Fruit fly (Drosophila melanogaster) whole organism, prepupa: ENCODE data around the gene RpS14a.

Experiments used
- CG10669 ChIP-seq: fragments of 200-800 bp; sonication (Bioruptor generic); optimal IDR thresholded peaks from 3 replicates; lab custom pipeline; 2018; ENCODE audit warnings: missing biosample characterization, mild to moderate bottlenecking, missing genetic modification characterization, moderate library complexity
- CG11294 ChIP-seq: fragments of 200-800 bp; sonication (Bioruptor generic); IDR thresholded peaks from 2 replicates; pipeline ENCODE4 v1.3.6; 2022; ENCODE audit warnings: missing biosample characterization, missing genetic modification characterization
- CG11762 ChIP-seq: fragments of 200-800 bp; sonication (Bioruptor generic); optimal IDR thresholded peaks from 3 replicates; lab custom pipeline; 2016; ENCODE audit warnings: missing biosample characterization, missing genetic modification characterization; ENCODE audit not compliant: insufficient read depth
- CG11902 ChIP-seq: fragments of 200-800 bp; sonication (Bioruptor generic); optimal IDR thresholded peaks from 3 replicates; lab custom pipeline; 2016; ENCODE audit warnings: missing biosample characterization, missing genetic modification characterization
- CG1621 ChIP-seq: fragments of 200-800 bp; sonication (Bioruptor generic); optimal IDR thresholded peaks from 3 replicates; lab custom pipeline; 2018; ENCODE audit warnings: missing biosample characterization, mild to moderate bottlenecking, missing genetic modification characterization
- CG16779 ChIP-seq: fragments of 200-800 bp; sonication (Bioruptor generic); optimal IDR thresholded peaks from 3 replicates; lab custom pipeline; 2017; ENCODE audit warnings: missing biosample characterization, mild to moderate bottlenecking, missing genetic modification characterization
- CG32006 ChIP-seq: fragments of 200-800 bp; sonication (Bioruptor generic); optimal IDR thresholded peaks from 3 replicates; lab custom pipeline; 2017; ENCODE audit warnings: missing biosample characterization, mild to moderate bottlenecking, missing genetic modification characterization
- CG34406 ChIP-seq: fragments of 200-800 bp; sonication (Bioruptor generic); optimal IDR thresholded peaks from 3 replicates; lab custom pipeline; 2016; ENCODE audit warnings: missing biosample characterization, missing genetic modification characterization
- CG4318 ChIP-seq: fragments of 200-800 bp; sonication (Bioruptor generic); optimal IDR thresholded peaks from 3 replicates; lab custom pipeline; 2017; ENCODE audit warnings: missing biosample characterization, mild to moderate bottlenecking, missing genetic modification characterization
- CG6163 ChIP-seq: fragments of 200-800 bp; sonication (Bioruptor generic); IDR thresholded peaks from 3 replicates; pipeline ENCODE4 v1.3.6; 2022; ENCODE audit warnings: missing biosample characterization, missing genetic modification characterization
- CG6276 ChIP-seq: fragments of 200-800 bp; sonication (Bioruptor generic); optimal IDR thresholded peaks from 2 replicates; lab custom pipeline; 2017; ENCODE audit warnings: missing biosample characterization, mild to moderate bottlenecking, missing genetic modification characterization
- CG6792 ChIP-seq: fragments of 200-800 bp; sonication (Bioruptor generic); optimal IDR thresholded peaks from 3 replicates; lab custom pipeline; 2016; ENCODE audit warnings: missing biosample characterization, missing genetic modification characterization
- CG6854 ChIP-seq: fragments of 200-800 bp; sonication (Bioruptor generic); optimal IDR thresholded peaks from 2 replicates; lab custom pipeline; 2017; ENCODE audit warnings: missing biosample characterization, mild to moderate bottlenecking, missing genetic modification characterization
- CG7368 ChIP-seq: fragments of 200-800 bp; sonication (Bioruptor generic); optimal IDR thresholded peaks from 3 replicates; lab custom pipeline; 2016; ENCODE audit warnings: missing biosample characterization, missing genetic modification characterization
- CG8119 ChIP-seq: fragments of 200-800 bp; sonication (Bioruptor generic); IDR thresholded peaks from 3 replicates; pipeline ENCODE4 v1.3.6; 2022; ENCODE audit warnings: missing biosample characterization, missing genetic modification characterization
- CG8319 ChIP-seq: fragments of 200-800 bp; sonication (Bioruptor generic); optimal IDR thresholded peaks from 3 replicates; lab custom pipeline; 2016; ENCODE audit warnings: missing biosample characterization, missing genetic modification characterization
- CG9139 ChIP-seq: fragments of 200-800 bp; sonication (Bioruptor generic); optimal IDR thresholded peaks from 3 replicates; lab custom pipeline; 2017; ENCODE audit warnings: missing biosample characterization, mild to moderate bottlenecking, missing genetic modification characterization
- Eip75B ChIP-seq: fragments of 200-800 bp; sonication (Bioruptor generic); optimal IDR thresholded peaks from 3 replicates; lab custom pipeline; 2016; ENCODE audit warnings: missing biosample characterization, missing genetic modification characterization
- Eip78C ChIP-seq: fragments of 200-800 bp; sonication (Bioruptor generic); peaks from one replicate; lab custom pipeline; 2016; ENCODE audit warnings: missing biosample characterization, missing genetic modification characterization
- Ets21C ChIP-seq: fragments of 200-800 bp; sonication (Bioruptor generic); optimal IDR thresholded peaks from 3 replicates; lab custom pipeline; 2016; ENCODE audit warnings: missing biosample characterization, missing genetic modification characterization
- Ets96B ChIP-seq: fragments of 200-800 bp; optimal IDR thresholded peaks from 2 replicates; lab custom pipeline; 2019; ENCODE audit warnings: missing biosample characterization, mild to moderate bottlenecking, missing genetic modification characterization, moderate library complexity
- Gug ChIP-seq: fragments of 200-800 bp; sonication (Bioruptor generic); IDR thresholded peaks from 2 replicates; pipeline ENCODE4 v1.3.6; 2022; ENCODE audit warnings: missing biosample characterization, missing genetic modification characterization
- Hr38 ChIP-seq: sonication (Bioruptor generic); optimal IDR thresholded peaks from 2 replicates; lab custom pipeline; 2016; ENCODE audit warnings: missing biosample characterization, missing genetic modification characterization
- Hr39 ChIP-seq: fragments of 200-800 bp; sonication (Bioruptor generic); optimal IDR thresholded peaks from 2 replicates; lab custom pipeline; 2016; ENCODE audit warnings: missing biosample characterization, missing genetic modification characterization
- Hr4 ChIP-seq: fragments of 200-800 bp; sonication (Bioruptor generic); optimal IDR thresholded peaks from 3 replicates; lab custom pipeline; 2016; ENCODE audit warnings: missing biosample characterization, missing genetic modification characterization
- Lpt ChIP-seq: fragments of 200-800 bp; sonication (Bioruptor generic); optimal IDR thresholded peaks from 3 replicates; lab custom pipeline; 2016; ENCODE audit warnings: missing biosample characterization, missing genetic modification characterization
- Met ChIP-seq: fragments of 200-800 bp; sonication (Bioruptor generic); optimal IDR thresholded peaks from 3 replicates; lab custom pipeline; 2016; ENCODE audit warnings: missing biosample characterization, missing genetic modification characterization
- OdsH ChIP-seq: fragments of 200-800 bp; sonication (Bioruptor generic); optimal IDR thresholded peaks from 3 replicates; lab custom pipeline; 2016; ENCODE audit warnings: missing biosample characterization, missing genetic modification characterization
- Smox ChIP-seq: fragments of 200-800 bp; sonication (Bioruptor generic); optimal IDR thresholded peaks from 3 replicates; lab custom pipeline; 2016; ENCODE audit warnings: missing biosample characterization, missing genetic modification characterization
- Sox102F ChIP-seq: fragments of 200-800 bp; sonication (Bioruptor generic); optimal IDR thresholded peaks from 2 replicates; lab custom pipeline; 2016; ENCODE audit warnings: missing biosample characterization, mild to moderate bottlenecking, missing genetic modification characterization
- Sox14 ChIP-seq: fragments of 200-800 bp; sonication (Bioruptor generic); optimal IDR thresholded peaks from 3 replicates; lab custom pipeline; 2016; ENCODE audit warnings: missing biosample characterization, missing genetic modification characterization
- Sox15 ChIP-seq: fragments of 200-800 bp; sonication (Bioruptor generic); optimal IDR thresholded peaks from 3 replicates; lab custom pipeline; 2016; ENCODE audit warnings: missing biosample characterization, missing genetic modification characterization
- achi ChIP-seq: fragments of 200-800 bp; sonication (Bioruptor generic); optimal IDR thresholded peaks from 3 replicates; lab custom pipeline; 2016; ENCODE audit warnings: missing biosample characterization, missing genetic modification characterization
- acj6 ChIP-seq: fragments of 200-800 bp; sonication (Bioruptor generic); optimal IDR thresholded peaks from 3 replicates; lab custom pipeline; 2016; ENCODE audit warnings: missing biosample characterization, missing genetic modification characterization
- cyc ChIP-seq: fragments of 200-800 bp; sonication (Bioruptor generic); optimal IDR thresholded peaks from 3 replicates; lab custom pipeline; 2016; ENCODE audit warnings: missing biosample characterization, missing genetic modification characterization
- dsx ChIP-seq: fragments of 200-800 bp; optimal IDR thresholded peaks from 3 replicates; lab custom pipeline; 2019; ENCODE audit warnings: missing biosample characterization, mild to moderate bottlenecking, missing genetic modification characterization, moderate library complexity; ENCODE audit not compliant: poor library complexity, severe bottlenecking
- eg ChIP-seq: fragments of 200-800 bp; sonication (Bioruptor generic); IDR thresholded peaks from 3 replicates; pipeline ENCODE4 v1.3.6; 2022; ENCODE audit warnings: missing biosample characterization, missing genetic modification characterization
- fd59A ChIP-seq: fragments of 200-800 bp; sonication (Bioruptor generic); optimal IDR thresholded peaks from 2 replicates; lab custom pipeline; 2017; ENCODE audit warnings: missing biosample characterization, mild to moderate bottlenecking, missing genetic modification characterization, missing genetic modification reagents
- fd85E ChIP-seq: fragments of 200-800 bp; sonication (Bioruptor generic); optimal IDR thresholded peaks from 3 replicates; lab custom pipeline; 2016; ENCODE audit warnings: missing biosample characterization, missing genetic modification characterization
- fkh ChIP-seq: fragments of 200-800 bp; sonication (Bioruptor generic); optimal IDR thresholded peaks from 3 replicates; lab custom pipeline; 2017; ENCODE audit warnings: missing biosample characterization, mild to moderate bottlenecking, missing genetic modification characterization, moderate library complexity
- net ChIP-seq: fragments of 200-800 bp; sonication (Bioruptor generic); optimal IDR thresholded peaks from 3 replicates; lab custom pipeline; 2016; ENCODE audit warnings: missing biosample characterization, missing genetic modification characterization
- salr ChIP-seq, 2 experiments: fragments of 200-800 bp; sonication (Bioruptor generic); optimal IDR thresholded peaks; 3 replicates each; lab custom pipeline; 2016 to 2018; ENCODE audit warnings: missing biosample characterization in 2 of 2, missing genetic modification characterization in 2 of 2, mild to moderate bottlenecking in 1 of 2
- spab ChIP-seq: fragments of 200-800 bp; sonication (Bioruptor generic); optimal IDR thresholded peaks from 2 replicates; lab custom pipeline; 2017; ENCODE audit warnings: missing biosample characterization, mild to moderate bottlenecking, missing genetic modification characterization, missing genetic modification reagents
- topi ChIP-seq: fragments of 200-800 bp; sonication (Bioruptor generic); optimal IDR thresholded peaks from 3 replicates; lab custom pipeline; 2016; ENCODE audit warnings: missing biosample characterization, missing genetic modification characterization
- vri ChIP-seq: fragments of 200-800 bp; sonication (Bioruptor generic); optimal IDR thresholded peaks from 3 replicates; lab custom pipeline; 2016; ENCODE audit warnings: missing biosample characterization, mild to moderate bottlenecking, missing genetic modification characterization

RpS14a gene

DNA sequence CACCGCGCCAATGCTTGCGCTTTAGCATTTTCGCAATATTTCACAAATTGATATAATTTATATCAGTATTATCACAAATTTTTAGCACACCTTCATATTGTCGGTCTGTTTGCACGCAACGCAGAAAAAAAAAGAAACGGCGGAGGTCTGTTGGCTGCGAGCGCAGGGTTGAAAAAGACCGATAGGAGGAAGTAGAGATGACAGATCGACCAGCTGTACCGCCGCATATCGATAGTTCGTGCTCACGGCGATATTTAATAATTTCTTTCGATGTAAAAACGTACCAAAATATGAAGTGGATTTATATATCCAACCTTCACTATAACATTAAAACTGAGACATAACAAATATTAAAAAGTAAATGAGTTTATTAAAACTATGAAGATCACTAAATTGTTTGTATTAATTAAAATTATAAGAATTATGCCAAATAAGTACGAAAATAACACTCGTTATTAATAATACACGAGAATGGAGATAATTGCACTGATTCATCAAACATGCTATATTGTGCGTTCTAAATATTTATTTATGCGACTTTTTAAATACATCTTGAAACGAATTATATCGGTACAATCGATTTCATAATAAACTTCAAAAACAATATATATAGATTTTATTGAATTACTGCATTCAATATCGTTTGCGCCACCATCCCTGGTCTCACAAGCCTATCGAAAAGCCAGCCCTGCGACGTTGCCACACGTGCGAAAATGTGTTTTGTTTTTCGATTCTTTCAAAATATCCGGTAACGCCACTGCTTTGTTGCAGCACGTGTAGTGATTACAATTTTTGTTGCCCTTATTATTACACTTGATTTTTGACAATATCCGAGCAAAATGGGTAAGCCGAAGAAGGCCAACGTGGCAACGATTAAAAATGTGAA is 32.1 kb upstream of the RpS14a start, which contains the start of the genes RpS6 and bys (continued):
- TF ChIP-seq fkh (GFP tag; lab: Kevin White, UChicago) = peak; percentile 7
- no peak for TF ChIP-seq Hr38 (GFP tag; lab: Kevin White, UChicago)
- TF ChIP-seq CG10669 (GFP tag; lab: Kevin White, UChicago) = peak; percentile 43
- peak; percentile 83 for TF ChIP-seq CG6854
- TF ChIP-seq Sox102F (GFP tag; lab: Kevin White, UChicago) = peak; percentile 74
- no peak for TF ChIP-seq CG11902
- no peak for TF ChIP-seq CG16779 (tag; lab: Kevin White, UChicago)
- peak; percentile 17 for TF ChIP-seq Eip75B (GFP tag; lab: Kevin White, UChicago)
- peak; percentile 53 for TF ChIP-seq CG32006 (GFP tag; lab: Kevin White, UChicago)
- peak; percentile 6 for TF ChIP-seq CG8319
- TF ChIP-seq CG4318 (GFP tag; lab: Kevin White, UChicago) = no peak
- TF ChIP-seq Sox14 (GFP tag; lab: Kevin White, UChicago) = peak; percentile 42
- TF ChIP-seq CG9139 (GFP tag; lab: Kevin White, UChicago) = peak; percentile 64
- TF ChIP-seq CG11294 (GFP tag; lab: Robert Waterston, UW) = no peak
- TF ChIP-seq Ets96B = no peak
- peak; percentile 36 for TF ChIP-seq topi (GFP tag; lab: Kevin White, UChicago)
- TF ChIP-seq Gug = peak; percentile 15; the same call in 1 of the 2 replicates
- TF ChIP-seq Met (GFP tag; lab: Kevin White, UChicago) = peak; percentile 44
- no peak for TF ChIP-seq Lpt (GFP tag; lab: Kevin White, UChicago)
- TF ChIP-seq acj6 (GFP tag; lab: Kevin White, UChicago) = peak; percentile 42
- peak; percentile 28 for TF ChIP-seq cyc (GFP tag; lab: Kevin White, UChicago)
- TF ChIP-seq OdsH (GFP tag; lab: Kevin White, UChicago) = peak; percentile 23
- peak; percentile 21 for TF ChIP-seq fd85E (GFP tag; lab: Kevin White, UChicago)
- TF ChIP-seq eg = peak; percentile 46

DNA sequence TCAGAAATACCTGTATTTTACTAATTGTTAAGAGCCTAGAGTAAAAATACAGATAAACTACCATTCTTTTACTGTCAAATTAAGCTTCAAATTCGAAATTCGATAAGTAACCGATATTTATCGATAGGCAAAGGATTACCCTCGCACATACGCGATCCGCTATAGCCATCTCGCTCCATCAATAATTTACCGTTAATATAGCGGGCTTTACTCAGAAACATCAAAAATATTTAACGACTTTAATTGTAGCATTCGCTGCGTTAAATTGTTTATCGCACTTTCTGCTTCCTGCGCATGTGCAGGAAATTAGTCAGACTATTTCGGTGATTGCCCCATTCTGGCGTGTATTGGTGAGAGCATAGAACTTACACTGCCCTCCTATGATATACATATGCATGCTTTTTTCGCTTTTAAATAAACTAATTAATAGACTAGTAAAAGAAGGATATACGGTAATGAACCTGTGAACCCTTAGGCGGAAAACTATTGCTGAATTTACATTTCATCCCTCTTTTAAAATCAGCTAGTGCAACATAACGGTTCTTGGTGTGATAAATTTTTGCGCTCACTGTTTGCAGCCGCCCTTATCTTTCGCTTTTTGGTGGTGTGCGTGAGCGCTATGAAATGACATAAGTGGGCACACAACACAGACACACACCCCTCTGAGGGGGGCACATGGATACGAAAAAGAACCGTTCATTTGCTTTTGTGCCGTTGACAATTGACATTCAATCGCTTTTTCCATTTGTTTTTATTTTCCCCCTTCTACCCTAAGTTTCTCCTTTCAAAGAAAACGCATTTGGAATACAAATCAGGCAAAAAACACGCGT is 25.1 kb upstream of the RpS14a start, which contains the start of the genes dpr14 and spidey:
Gene dpr14, minus strand, starts transcription at position 48 of the 830 bp plus-strand sequence.
Gene spidey, plus strand, starts transcription at position 693 of the 830 bp plus-strand sequence.
- TF ChIP-seq CG6163 (peak; percentile 85), Sox14 (GFP tag; lab: Kevin White, UChicago) (peak; percentile 84), Sox15 (GFP tag; lab: Kevin White, UChicago) (peak; percentile 46), Sox102F (GFP tag; lab: Kevin White, UChicago) (peak; percentile 83), vri (GFP tag; lab: Kevin White, UChicago) (peak; percentile 99), Ets21C (GFP tag; lab: Kevin White, UChicago) (peak; percentile 70), CG11762 (GFP tag; lab: Kevin White, UChicago) (peak; percentile 76), dsx (GFP tag; lab: Kevin White, UChicago) (peak; percentile 75), CG11294 (GFP tag; lab: Robert Waterston, UW) (peak; percentile 75), CG1621 (tag; lab: Kevin White, UChicago) (peak; percentile 76), Hr39 (GFP tag; lab: Kevin White, UChicago) (peak; percentile 79), achi (GFP tag; lab: Kevin White, UChicago) (peak; percentile 75), Hr4 (GFP tag; lab: Kevin White, UChicago) (peak; percentile 81), CG8119 (peak; percentile 85), Ets96B (peak; percentile 79), fkh (GFP tag; lab: Kevin White, UChicago) (peak; percentile 66), OdsH (GFP tag; lab: Kevin White, UChicago) (peak; percentile 80), Eip78C (GFP tag; lab: Kevin White, UChicago) (peak; percentile 96), Lpt (GFP tag; lab: Kevin White, UChicago) (peak; percentile 79), salr (GFP tag; optimal IDR thresholded peaks at IDR 0.05; lab: Kevin White, UChicago) (peak; percentile 57 to 64), CG11902 (peak; percentile 37), Smox (GFP tag; lab: Kevin White, UChicago) (no peak), CG6276 (GFP tag; lab: Kevin White, UChicago) (peak; percentile 81), fd59A (peak; percentile 65), topi (GFP tag; lab: Kevin White, UChicago) (peak; percentile 83), CG6854 (peak; percentile 63), net (peak; percentile 74), CG7368 (GFP tag; lab: Kevin White, UChicago) (peak; percentile 66), CG34406 (GFP tag; lab: Kevin White, UChicago) (peak; percentile 73), Met (GFP tag; lab: Kevin White, UChicago) (peak; percentile 88), spab (peak; percentile 65), CG6792 (GFP tag; lab: Kevin White, UChicago) (peak; percentile 70)
